Fruit fly (Drosophila melanogaster) whole organism, embryonic: Measurements from ENCODE around the gene CG7781.

ENCODE experiments used
- Antp ChIP-seq: fragments of 200-800 bp; sonication (Bioruptor generic); optimal IDR thresholded peaks from 3 replicates; lab custom pipeline; 2016; ENCODE audit warnings: missing biosample characterization, missing genetic modification characterization
- Atf-2 ChIP-seq: fragments of 200-800 bp; sonication (Bioruptor generic); optimal IDR thresholded peaks from 2 replicates; lab custom pipeline; 2016; ENCODE audit warnings: missing biosample characterization, missing genetic modification characterization
- CG10209 ChIP-seq: fragments of 200-800 bp; sonication (Bioruptor generic); optimal IDR thresholded peaks from 3 replicates; lab custom pipeline; 2017; ENCODE audit warnings: missing biosample characterization, mild to moderate bottlenecking, missing genetic modification characterization, missing genetic modification reagents
- CG10267 ChIP-seq: fragments of 200-800 bp; sonication (Bioruptor generic); optimal IDR thresholded peaks from 2 replicates; lab custom pipeline; 2018; ENCODE audit warnings: missing biosample characterization, mild to moderate bottlenecking, missing genetic modification characterization, moderate library complexity
- CG12299 ChIP-seq: fragments of 200-800 bp; sonication (Bioruptor generic); optimal IDR thresholded peaks from 2 replicates; lab custom pipeline; 2018; ENCODE audit warnings: missing biosample characterization, mild to moderate bottlenecking, missing genetic modification characterization
- CG12659 ChIP-seq: fragments of 200-800 bp; sonication (Bioruptor generic); optimal IDR thresholded peaks from 3 replicates; lab custom pipeline; 2017; ENCODE audit warnings: mild to moderate bottlenecking, missing biosample characterization, missing genetic modification reagents, missing genetic modification characterization
- CG13424 ChIP-seq: fragments of 200-800 bp; sonication (Bioruptor generic); optimal IDR thresholded peaks from 2 replicates; lab custom pipeline; 2019; ENCODE audit warnings: missing biosample characterization, mild to moderate bottlenecking, missing genetic modification characterization, moderate library complexity
- CG13775 ChIP-seq: fragments of 200-800 bp; sonication (Bioruptor generic); optimal IDR thresholded peaks from 3 replicates; lab custom pipeline; 2017; ENCODE audit warnings: missing biosample characterization, mild to moderate bottlenecking, missing genetic modification characterization
- CG17361 ChIP-seq: fragments of 200-800 bp; sonication (Bioruptor generic); IDR thresholded peaks from 3 replicates; pipeline ENCODE4 v1.3.6; 2022; ENCODE audit warnings: missing biosample characterization, missing genetic modification characterization
- CG17385 ChIP-seq: fragments of 200-800 bp; sonication (Bioruptor generic); optimal IDR thresholded peaks from 3 replicates; lab custom pipeline; 2018; ENCODE audit warnings: missing biosample characterization, mild to moderate bottlenecking, missing genetic modification characterization
- CG17568 ChIP-seq: fragments of 200-800 bp; sonication (Bioruptor generic); optimal IDR thresholded peaks from 2 replicates; lab custom pipeline; 2018; ENCODE audit warnings: missing biosample characterization, mild to moderate bottlenecking, missing genetic modification characterization, moderate library complexity
- CG18262 ChIP-seq: fragments of 200-800 bp; optimal IDR thresholded peaks from 3 replicates; lab custom pipeline; 2019; ENCODE audit warnings: missing biosample characterization, mild to moderate bottlenecking, missing genetic modification characterization, moderate library complexity
- CG18599 ChIP-seq: fragments of 200-800 bp; sonication (Bioruptor generic); optimal IDR thresholded peaks from 3 replicates; lab custom pipeline; 2017; ENCODE audit warnings: missing biosample characterization, missing genetic modification characterization, mild to moderate bottlenecking, moderate library complexity, missing genetic modification reagents
- CG2116 ChIP-seq: fragments of 200-800 bp; sonication (Bioruptor generic); optimal IDR thresholded peaks from 3 replicates; lab custom pipeline; 2018; ENCODE audit warnings: missing biosample characterization, mild to moderate bottlenecking, missing genetic modification characterization
- CG2120 ChIP-seq: fragments of 200-800 bp; sonication (Bioruptor generic); optimal IDR thresholded peaks from 3 replicates; lab custom pipeline; 2016; ENCODE audit warnings: missing biosample characterization, missing genetic modification characterization
- CG2129 ChIP-seq: fragments of 200-800 bp; sonication (Bioruptor generic); IDR thresholded peaks from 2 replicates; pipeline ENCODE4 v1.3.6; 2022; ENCODE audit warnings: missing biosample characterization, missing genetic modification characterization; ENCODE audit not compliant: partially characterized antibody
- CG2199 ChIP-seq: fragments of 200-800 bp; sonication (Bioruptor generic); IDR thresholded peaks from 3 replicates; pipeline ENCODE4 v1.3.6; 2022; ENCODE audit warnings: missing biosample characterization, missing genetic modification characterization
- CG30020 ChIP-seq: fragments of 200-800 bp; optimal IDR thresholded peaks from 2 replicates; lab custom pipeline; 2019; ENCODE audit warnings: missing biosample characterization, mild to moderate bottlenecking, missing genetic modification characterization, moderate library complexity
- CG31441 ChIP-seq: fragments of 200-800 bp; sonication (Bioruptor generic); IDR thresholded peaks from 2 replicates; pipeline ENCODE4 v1.3.6; 2022; ENCODE audit warnings: missing biosample characterization, missing genetic modification characterization
- CG32532 ChIP-seq: fragments of 200-800 bp; sonication (Bioruptor generic); IDR thresholded peaks from 2 replicates; pipeline ENCODE4 v1.3.6; 2022; ENCODE audit warnings: missing biosample characterization, missing genetic modification characterization
- CG3281 ChIP-seq: fragments of 200-800 bp; sonication (Bioruptor generic); optimal IDR thresholded peaks from 3 replicates; lab custom pipeline; 2017; ENCODE audit warnings: missing biosample characterization, mild to moderate bottlenecking, missing genetic modification characterization
- CG4328 ChIP-seq: fragments of 200-800 bp; sonication (Bioruptor generic); optimal IDR thresholded peaks from 3 replicates; lab custom pipeline; 2017; ENCODE audit warnings: missing biosample characterization, missing genetic modification reagents, missing genetic modification characterization
- CG5245 ChIP-seq: fragments of 200-800 bp; sonication (Bioruptor generic); optimal IDR thresholded peaks from 3 replicates; lab custom pipeline; 2016; ENCODE audit warnings: missing biosample characterization, missing genetic modification characterization
- CG7786 ChIP-seq: fragments of 200-800 bp; sonication (Bioruptor generic); optimal IDR thresholded peaks from 2 replicates; lab custom pipeline; 2016; ENCODE audit warnings: missing biosample characterization, missing genetic modification characterization
- CG8924 ChIP-seq: fragments of 200-800 bp; optimal IDR thresholded peaks from 3 replicates; lab custom pipeline; 2019; ENCODE audit warnings: missing biosample characterization, mild to moderate bottlenecking, missing genetic modification characterization, moderate library complexity
- D ChIP-seq, 2 experiments: fragments of 200-800 bp in 1 of 2; fragments of >200 bp in 1 of 2; sonication (Bioruptor generic) in 1 of 2; optimal IDR thresholded peaks; 2 replicates in 1 of 2; 3 replicates in 1 of 2; lab custom pipeline; 2017; ENCODE audit warnings: mild to moderate bottlenecking in 1 of 2, missing biosample characterization in 1 of 2, missing genetic modification characterization in 1 of 2, missing genetic modification reagents in 1 of 2
- Dip3 ChIP-seq: fragments of 200-800 bp; sonication (Bioruptor generic); optimal IDR thresholded peaks from 3 replicates; lab custom pipeline; 2016; ENCODE audit warnings: missing biosample characterization, missing genetic modification characterization
- Doc3 ChIP-seq: fragments of 200-800 bp; sonication (Bioruptor generic); IDR thresholded peaks from 3 replicates; pipeline ENCODE4 v1.3.6; 2022; ENCODE audit warnings: missing biosample characterization, missing genetic modification characterization; ENCODE audit not compliant: partially characterized antibody
- Drgx ChIP-seq: fragments of 200-800 bp; sonication (Bioruptor generic); IDR thresholded peaks from 2 replicates; pipeline ENCODE4 v1.3.6; 2022; ENCODE audit warnings: missing biosample characterization, missing genetic modification characterization
- Ets65A ChIP-seq: fragments of 200-800 bp; sonication (Bioruptor generic); peaks from one replicate; lab custom pipeline; 2016; ENCODE audit warnings: missing biosample characterization, missing genetic modification characterization
- HLH54F ChIP-seq: fragments of 200-800 bp; sonication (Bioruptor generic); optimal IDR thresholded peaks from 3 replicates; lab custom pipeline; 2016; ENCODE audit warnings: missing biosample characterization, missing genetic modification characterization
- Hmr ChIP-seq: fragments of 200-800 bp; sonication (Bioruptor generic); optimal IDR thresholded peaks from 3 replicates; lab custom pipeline; 2017; ENCODE audit warnings: mild to moderate bottlenecking, missing biosample characterization, missing genetic modification reagents, missing genetic modification characterization
- Hmx ChIP-seq: fragments of 200-800 bp; sonication (Bioruptor generic); optimal IDR thresholded peaks from 2 replicates; lab custom pipeline; 2016; ENCODE audit warnings: missing biosample characterization, missing genetic modification characterization
- MBD-R2 ChIP-seq: fragments of 200-800 bp; sonication (Bioruptor generic); IDR thresholded peaks from 2 replicates; pipeline ENCODE4 v1.3.6; 2022; ENCODE audit warnings: missing biosample characterization, missing genetic modification characterization
- Mad ChIP-seq: fragments of 200-800 bp; sonication (Bioruptor generic); optimal IDR thresholded peaks from 2 replicates; lab custom pipeline; 2016; ENCODE audit warnings: missing biosample characterization, missing genetic modification characterization
- Max ChIP-seq: fragments of 200-800 bp; sonication (Bioruptor generic); optimal IDR thresholded peaks from 2 replicates; lab custom pipeline; 2016; ENCODE audit warnings: missing biosample characterization, mild to moderate bottlenecking, missing genetic modification characterization
- Pdp1 ChIP-seq, 2 experiments: fragments of 200-800 bp; sonication (Bioruptor generic); optimal IDR thresholded peaks; 3 replicates each; lab custom pipeline; 2016; ENCODE audit warnings: missing biosample characterization in 2 of 2, missing genetic modification characterization in 2 of 2, mild to moderate bottlenecking in 1 of 2, moderate library complexity in 1 of 2
- Sry-δ ChIP-seq: fragments of 200-800 bp; sonication (Bioruptor generic); optimal IDR thresholded peaks from 2 replicates; lab custom pipeline; 2016; ENCODE audit warnings: missing biosample characterization, missing genetic modification characterization
- Ssrp ChIP-seq: fragments of 200-800 bp; sonication (Bioruptor generic); optimal IDR thresholded peaks from 2 replicates; lab custom pipeline; 2018; ENCODE audit warnings: missing biosample characterization, mild to moderate bottlenecking, missing genetic modification characterization, moderate library complexity
- Xbp1 ChIP-seq: fragments of 200-800 bp; sonication (Bioruptor generic); optimal IDR thresholded peaks from 3 replicates; lab custom pipeline; 2016; ENCODE audit warnings: missing biosample characterization, mild to moderate bottlenecking, missing genetic modification characterization
- ase ChIP-seq: fragments of 200-800 bp; sonication (Bioruptor generic); IDR thresholded peaks from 3 replicates; pipeline ENCODE4 v1.3.6; 2022; ENCODE audit warnings: missing biosample characterization, missing genetic modification characterization
- ash1 ChIP-seq: fragments of 200-800 bp; sonication (Bioruptor generic); optimal IDR thresholded peaks from 2 replicates; lab custom pipeline; 2018; ENCODE audit warnings: missing biosample characterization, mild to moderate bottlenecking, missing genetic modification characterization
- fd96Cb ChIP-seq: fragments of 200-800 bp; sonication (Bioruptor generic); optimal IDR thresholded peaks from 2 replicates; lab custom pipeline; 2018; ENCODE audit warnings: missing biosample characterization, mild to moderate bottlenecking, missing genetic modification characterization, moderate library complexity
- gem ChIP-seq: fragments of 200-800 bp; sonication (Bioruptor generic); optimal IDR thresholded peaks from 2 replicates; lab custom pipeline; 2019; ENCODE audit warnings: missing biosample characterization, mild to moderate bottlenecking, missing genetic modification characterization, moderate library complexity
- hth ChIP-seq: fragments of >200 bp; optimal IDR thresholded peaks from 2 replicates; lab custom pipeline; 2017; ENCODE audit warnings: inconsistent platforms
- lbe ChIP-seq: fragments of 200-800 bp; sonication (Bioruptor generic); optimal IDR thresholded peaks from 2 replicates; lab custom pipeline; 2016; ENCODE audit warnings: missing biosample characterization, mild to moderate bottlenecking, missing genetic modification characterization
- nmo ChIP-seq: fragments of 200-800 bp; sonication (Bioruptor generic); optimal IDR thresholded peaks from 2 replicates; lab custom pipeline; 2018; ENCODE audit warnings: missing biosample characterization, mild to moderate bottlenecking, missing genetic modification characterization, moderate library complexity
- rib ChIP-seq: fragments of 200-800 bp; sonication (Bioruptor generic); IDR thresholded peaks from 2 replicates; pipeline ENCODE4 v1.3.6; 2022; ENCODE audit warnings: missing biosample characterization, missing genetic modification characterization
- yki ChIP-seq: fragments of >200 bp; optimal IDR thresholded peaks from 3 replicates; lab custom pipeline; 2018

CG7781 gene

DNA sequence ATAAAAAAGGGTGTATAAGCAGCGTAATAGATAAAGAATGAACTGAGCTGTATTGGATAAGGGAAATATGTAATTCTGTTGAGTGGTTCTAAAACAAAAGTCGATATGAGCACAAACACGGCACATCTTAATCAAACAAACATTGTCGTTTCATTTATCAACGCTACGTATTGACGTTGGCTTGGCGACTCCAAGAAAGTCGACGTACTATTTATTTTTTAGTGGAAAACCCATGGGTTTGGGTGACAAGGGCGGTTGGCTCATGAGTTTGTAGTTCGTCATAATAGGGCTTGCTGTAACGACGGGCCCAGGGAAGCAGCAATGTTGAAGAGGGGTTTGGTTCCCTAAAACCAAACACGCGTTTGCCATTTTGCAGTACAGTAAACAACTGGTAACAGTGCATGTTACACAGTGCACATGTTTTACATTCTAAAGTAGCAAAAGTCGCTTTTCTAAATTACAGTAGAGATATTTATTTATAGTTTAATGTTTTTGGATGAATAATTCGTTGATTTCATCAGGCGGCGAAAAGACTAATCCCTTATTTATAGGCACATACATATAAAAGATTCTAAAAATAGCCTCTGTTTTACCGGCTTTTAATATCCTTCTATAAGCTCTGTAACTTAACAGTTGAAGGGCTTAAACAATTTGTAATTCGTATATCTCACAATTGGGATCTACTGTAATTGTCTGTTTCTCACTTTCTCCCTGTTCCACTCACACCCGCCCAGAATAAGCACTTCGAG is 36.2 kb upstream of the CG7781 start (continued):
- peak; percentile 50 for TF ChIP-seq CG2120
- TF ChIP-seq CG12659 (GFP tag; lab: Kevin White, UChicago): peak; percentile 20
- peak; percentile 3 for TF ChIP-seq CG17568 (GFP tag; lab: Kevin White, UChicago)
- TF ChIP-seq CG5245 (GFP tag; lab: Kevin White, UChicago): no peak
- peak; percentile 53 for TF ChIP-seq CG18599 (GFP tag; lab: Kevin White, UChicago)
- TF ChIP-seq CG10267 (tag; lab: Kevin White, UChicago): peak; percentile 15
- no peak for TF ChIP-seq D (optimal IDR thresholded peaks at IDR 0.05; lab: Kevin White, UChicago)
- TF ChIP-seq D (GFP tag; optimal IDR thresholded peaks at IDR 0.05; lab: Kevin White, UChicago): peak; percentile 46
- TF ChIP-seq Mad: no peak
- TF ChIP-seq ash1 (GFP tag; lab: Kevin White, UChicago): no peak
- TF ChIP-seq CG8924: peak; percentile 20
- peak; percentile 43 for TF ChIP-seq CG18262
- peak; percentile 16 for TF ChIP-seq CG10209
- TF ChIP-seq nmo (GFP tag; lab: Kevin White, UChicago): peak; percentile 46
- TF ChIP-seq CG2129 (GFP tag; lab: Robert Waterston, UW): no peak
- TF ChIP-seq CG13775 (GFP tag; lab: Kevin White, UChicago): no peak
- peak; percentile 38; the same call in 1 of the 3 replicates for TF ChIP-seq CG2199 (GFP tag; lab: Robert Waterston, UW)
- peak; percentile 17 for TF ChIP-seq Ssrp (tag; lab: Kevin White, UChicago)
- peak; percentile 1 for TF ChIP-seq CG4328 (GFP tag; lab: Kevin White, UChicago)
- TF ChIP-seq yki: no peak
- no peak for TF ChIP-seq CG30020 (tag; lab: Kevin White, UChicago)
- TF ChIP-seq CG2116 (GFP tag; lab: Kevin White, UChicago): no peak
- TF ChIP-seq Antp: no peak
- TF ChIP-seq CG31441 (GFP tag; lab: Robert Waterston, UW): 0 out of 2 replicates have a peak, but pooled peaks have one; percentile 20
- peak; percentile 26 for TF ChIP-seq Dip3 (GFP tag; lab: Kevin White, UChicago)
- TF ChIP-seq CG3281 (GFP tag; lab: Kevin White, UChicago): peak; percentile 39
- peak; percentile 10 for TF ChIP-seq CG17385
- peak; percentile 23 for TF ChIP-seq Xbp1 (GFP tag; lab: Kevin White, UChicago)
- peak; percentile 16 for TF ChIP-seq CG13424
- peak; percentile 13 for TF ChIP-seq CG12299 (tag; lab: Kevin White, UChicago)
- TF ChIP-seq Sry-δ: no peak
- TF ChIP-seq MBD-R2 (GFP tag; lab: Robert Waterston, UW): peak; percentile 20; the same call in 1 of the 2 replicates
- TF ChIP-seq fd96Cb (tag; lab: Kevin White, UChicago): peak; percentile 27
- TF ChIP-seq HLH54F: no peak
- TF ChIP-seq ase: 0 out of 3 replicates have a peak, but pooled peaks have one; percentile 14
- TF ChIP-seq Hmx (GFP tag; lab: Kevin White, UChicago): peak; percentile 19
- no peak for TF ChIP-seq hth (lab: Kevin White, UChicago)
- TF ChIP-seq CG7786 (GFP tag; lab: Kevin White, UChicago): no peak
- TF ChIP-seq Doc3 (GFP tag; lab: Robert Waterston, UW): no peak
- TF ChIP-seq Atf-2: peak; percentile 10
- no peak for TF ChIP-seq rib (GFP tag; lab: Robert Waterston, UW)
- TF ChIP-seq Hmr (GFP tag; lab: Kevin White, UChicago): peak; percentile 43
- peak in 1 of 2 experiments; percentile 11 for TF ChIP-seq Pdp1 (GFP tag; optimal IDR thresholded peaks at IDR 0.05; lab: Kevin White, UChicago)
- peak; percentile 55 for TF ChIP-seq gem (tag; lab: Kevin White, UChicago)
- TF ChIP-seq Drgx: no peak
- peak; percentile 35; the same call in 2 of the 3 replicates for TF ChIP-seq CG17361 (GFP tag; lab: Robert Waterston, UW)
- TF ChIP-seq CG32532 (GFP tag; lab: Robert Waterston, UW): peak; percentile 28; the same call in 1 of the 2 replicates
- peak; percentile 9 for TF ChIP-seq Ets65A (GFP tag; lab: Kevin White, UChicago)
- peak; percentile 26 for TF ChIP-seq lbe (GFP tag; lab: Kevin White, UChicago)
- TF ChIP-seq Max: peak; percentile 6
